Worm (Caenorhabditis elegans) whole organism, early embryonic: ENCODE measurements around the gene scl-24.

ENCODE experiments used
- B0310.2 ChIP-seq: sonication (generic microtip); optimal IDR thresholded peaks from 2 replicates; lab custom pipeline; 2016; ENCODE audit warnings: mild to moderate bottlenecking, missing genetic modification characterization, missing compliant biosample characterization
- F13C5.2 ChIP-seq: sonication (generic microtip); optimal IDR thresholded peaks from 2 replicates; lab custom pipeline; 2017; ENCODE audit warnings: mild to moderate bottlenecking, missing genetic modification characterization, inconsistent platforms, missing compliant biosample characterization
- aly-1 ChIP-seq: sonication (generic microtip); optimal IDR thresholded peaks from 2 replicates; lab custom pipeline; 2016; ENCODE audit warnings: missing genetic modification characterization, missing compliant biosample characterization
- ama-1 ChIP-seq: fragments of 150-350 bp; optimal IDR thresholded peaks from 2 replicates; lab custom pipeline; 2014
- ceh-13 ChIP-seq: fragments of 200-800 bp; sonication (Bioruptor generic); optimal IDR thresholded peaks from 2 replicates; lab custom pipeline; 2018; ENCODE audit warnings: mild to moderate bottlenecking, missing genetic modification characterization, missing compliant biosample characterization
- ceh-36 ChIP-seq: sonication (generic microtip); optimal IDR thresholded peaks from 2 replicates; lab custom pipeline; 2016; ENCODE audit warnings: missing genetic modification characterization, inconsistent platforms, missing compliant biosample characterization
- ets-7 ChIP-seq: sonication (generic microtip); optimal IDR thresholded peaks from 2 replicates; lab custom pipeline; 2016; ENCODE audit warnings: missing genotype, missing genetic modification characterization, missing compliant biosample characterization
- flt-1 ChIP-seq: fragments of 200-800 bp; sonication (Bioruptor generic); IDR thresholded peaks from 2 replicates; pipeline ENCODE4 v1.3.6; 2022; ENCODE audit warnings: missing genetic modification characterization, missing compliant biosample characterization
- hmbx-1 ChIP-seq: sonication (generic microtip); optimal IDR thresholded peaks from 2 replicates; lab custom pipeline; 2016; ENCODE audit warnings: mild to moderate bottlenecking, missing genetic modification characterization, missing compliant biosample characterization
- hmg-4 ChIP-seq: fragments of 200-800 bp; sonication (Bioruptor generic); optimal IDR thresholded peaks from 2 replicates; lab custom pipeline; 2018; ENCODE audit warnings: mild to moderate bottlenecking, missing genetic modification characterization, missing compliant biosample characterization
- hnd-1 ChIP-seq: sonication (generic microtip); optimal IDR thresholded peaks from 2 replicates; lab custom pipeline; 2016; ENCODE audit warnings: missing genetic modification characterization, missing compliant biosample characterization
- pes-1 ChIP-seq: fragments of 200-800 bp; sonication (Bioruptor generic); IDR thresholded peaks from 2 replicates; pipeline ENCODE4 v1.3.6; 2022; ENCODE audit warnings: missing genetic modification reagents, missing genetic modification characterization, missing compliant biosample characterization
- scrt-1 ChIP-seq: fragments of 200-800 bp; sonication (Bioruptor generic); IDR thresholded peaks from 2 replicates; pipeline ENCODE4 v1.3.6; 2022; ENCODE audit warnings: missing genetic modification characterization, missing compliant biosample characterization
- sea-1 ChIP-seq: fragments of 200-800 bp; sonication (Bioruptor generic); conservative IDR thresholded peaks from 2 replicates; pipeline ENCODE4 v1.3.6; 2022; ENCODE audit warnings: missing genetic modification characterization, missing compliant biosample characterization
- tbx-11 ChIP-seq: fragments of 200-800 bp; sonication (Bioruptor generic); IDR thresholded peaks from 2 replicates; pipeline ENCODE4 v1.3.6; 2022; ENCODE audit warnings: missing genetic modification characterization, missing compliant biosample characterization
- tbx-37 ChIP-seq: fragments of 200-800 bp; sonication (Bioruptor generic); conservative IDR thresholded peaks from 2 replicates; pipeline ENCODE4 v1.3.6; 2022; ENCODE audit warnings: missing genetic modification reagents, missing genetic modification characterization, missing compliant biosample characterization
- tra-4 ChIP-seq: sonication (generic microtip); optimal IDR thresholded peaks from 2 replicates; lab custom pipeline; 2017; ENCODE audit warnings: missing genetic modification characterization, missing compliant biosample characterization

scl-24 gene

ce11 chrV:17527729-17528128 lies 41.6 kb downstream of the scl-24 start, which contains the start of gene srz-90:
srz-90 (plus strand) TSS chrV:17528029.
- TF ChIP-seq hmg-4 (GFP tag; lab: Kevin White, UChicago) (no peak), tra-4 (no peak), scrt-1 (no peak), aly-1 (tag; lab: Kevin White, UChicago) (no peak), B0310.2 (no peak), ama-1 (no peak), ceh-36 (tag; lab: Kevin White, UChicago) (no peak), tbx-11 (GFP tag; lab: Robert Waterston, UW) (no peak), tbx-37 (GFP tag; lab: Robert Waterston, UW) (no peak), pes-1 (no peak), ceh-13 (GFP tag; lab: Kevin White, UChicago) (no peak), sea-1 (no peak)

ce11 chrV:17530486-17530885 lies 44.4 kb downstream of the scl-24 start, which contains the start of gene C18D4.12:
C18D4.12 (minus strand) TSS chrV:17530586.
- TF ChIP-seq hnd-1 (tag; lab: Kevin White, UChicago) = no peak
- no peak for TF ChIP-seq B0310.2
- TF ChIP-seq hmg-4 (GFP tag; lab: Kevin White, UChicago) = no peak
- no peak for TF ChIP-seq sea-1
- TF ChIP-seq pes-1 = no peak
- no peak for TF ChIP-seq tbx-37 (GFP tag; lab: Robert Waterston, UW)
- TF ChIP-seq tra-4 = no peak
- TF ChIP-seq hmbx-1 = no peak
- no peak for TF ChIP-seq ceh-36 (tag; lab: Kevin White, UChicago)
- TF ChIP-seq scrt-1 = no peak
- no peak for TF ChIP-seq flt-1 (GFP tag; lab: Robert Waterston, UW)
- TF ChIP-seq aly-1 (tag; lab: Kevin White, UChicago) = no peak
- TF ChIP-seq ets-7 (tag; lab: Kevin White, UChicago) = no peak

ce11 chrV:17531410-17531809 lies 45.3 kb downstream of the scl-24 start, which contains the start of gene C18D4.4:
C18D4.4 (minus strand) TSS chrV:17531510.
- TF ChIP-seq tra-4 = no peak
- no peak for TF ChIP-seq aly-1 (tag; lab: Kevin White, UChicago)
- no peak for TF ChIP-seq ets-7 (tag; lab: Kevin White, UChicago)
- TF ChIP-seq pes-1 = no peak
- no peak for TF ChIP-seq F13C5.2 (tag; lab: Kevin White, UChicago)
- no peak for TF ChIP-seq hmbx-1
- TF ChIP-seq tbx-37 (GFP tag; lab: Robert Waterston, UW) = no peak
- no peak for TF ChIP-seq hmg-4 (GFP tag; lab: Kevin White, UChicago)
- TF ChIP-seq scrt-1 = no peak
- no peak for TF ChIP-seq B0310.2
- no peak for TF ChIP-seq hnd-1 (tag; lab: Kevin White, UChicago)
- TF ChIP-seq flt-1 (GFP tag; lab: Robert Waterston, UW) = no peak
- TF ChIP-seq tbx-11 (GFP tag; lab: Robert Waterston, UW) = no peak
- TF ChIP-seq sea-1 = no peak
- TF ChIP-seq ama-1 = no peak
- no peak for TF ChIP-seq ceh-13 (GFP tag; lab: Kevin White, UChicago)
- no peak for TF ChIP-seq ceh-36 (tag; lab: Kevin White, UChicago)

- no peak for TF ChIP-seq tbx-11 (GFP tag; lab: Robert Waterston, UW)
- TF ChIP-seq pes-1 = no peak
- TF ChIP-seq F13C5.2 (tag; lab: Kevin White, UChicago) = no peak
- no peak for TF ChIP-seq ceh-13 (GFP tag; lab: Kevin White, UChicago)
- no peak for TF ChIP-seq B0310.2
- no peak for TF ChIP-seq tra-4
- no peak for TF ChIP-seq flt-1 (GFP tag; lab: Robert Waterston, UW)
- no peak for TF ChIP-seq hnd-1 (tag; lab: Kevin White, UChicago)
- TF ChIP-seq sea-1 = no peak
- no peak for TF ChIP-seq aly-1 (tag; lab: Kevin White, UChicago)
- TF ChIP-seq hmg-4 (GFP tag; lab: Kevin White, UChicago) = no peak
These were observed 46.6 kb downstream of the scl-24 start, which contains the start of gene C18D4.3 for ce11 chrV:17532686-17533085. C18D4.3 (minus strand) TSS chrV:17532786.

- TF ChIP-seq ets-7 (tag; lab: Kevin White, UChicago) (no peak), ceh-36 (tag; lab: Kevin White, UChicago) (no peak), hmg-4 (GFP tag; lab: Kevin White, UChicago) (no peak), tbx-37 (GFP tag; lab: Robert Waterston, UW) (no peak), F13C5.2 (tag; lab: Kevin White, UChicago) (no peak), tbx-11 (GFP tag; lab: Robert Waterston, UW) (no peak), hnd-1 (tag; lab: Kevin White, UChicago) (no peak), ceh-13 (GFP tag; lab: Kevin White, UChicago) (no peak), pes-1 (no peak), aly-1 (tag; lab: Kevin White, UChicago) (no peak), ama-1 (no peak), flt-1 (GFP tag; lab: Robert Waterston, UW) (no peak), hmbx-1 (no peak), tra-4 (no peak), B0310.2 (no peak), sea-1 (no peak), scrt-1 (no peak)
These were observed 47.1 kb downstream of the scl-24 start for ce11 chrV:17533200-17533599.
